Worm (Caenorhabditis elegans) whole organism, late embryonic: ENCODE measurements around the gene B0302.4.

Experiments used
- F13H6.1 ChIP-seq: sonication (generic microtip); optimal IDR thresholded peaks from 2 replicates; lab custom pipeline; 2016; ENCODE audit warnings: missing genetic modification characterization, missing compliant biosample characterization
- ceh-34 ChIP-seq: sonication (generic microtip); optimal IDR thresholded peaks from 2 replicates; lab custom pipeline; 2016; ENCODE audit warnings: mild to moderate bottlenecking, missing genetic modification characterization, missing compliant biosample characterization
- dve-1 ChIP-seq: sonication (generic microtip); optimal IDR thresholded peaks from 2 replicates; lab custom pipeline; 2017; ENCODE audit warnings: antibody characterized with exemption, mild to moderate bottlenecking, missing genetic modification characterization, missing compliant biosample characterization
- elt-2 ChIP-seq: sonication (generic microtip); optimal IDR thresholded peaks from 2 replicates; lab custom pipeline; 2016; ENCODE audit warnings: missing genetic modification reagents, missing genetic modification characterization, missing compliant biosample characterization
- fkh-10 ChIP-seq: fragments of 150-350 bp; optimal IDR thresholded peaks from 2 replicates; lab custom pipeline; 2014; ENCODE audit warnings: missing biosample characterization, missing genetic modification reagents, missing genetic modification characterization
- pha-2 ChIP-seq: sonication (generic microtip); optimal IDR thresholded peaks from 2 replicates; lab custom pipeline; 2017; ENCODE audit warnings: mild to moderate bottlenecking, missing genetic modification characterization, missing compliant biosample characterization
- tbx-2 ChIP-seq: sonication (generic microtip); optimal IDR thresholded peaks from 2 replicates; lab custom pipeline; 2016; ENCODE audit warnings: missing genetic modification characterization, missing compliant biosample characterization
- unc-42 ChIP-seq: sonication (generic microtip); optimal IDR thresholded peaks from 2 replicates; lab custom pipeline; 2016; ENCODE audit warnings: missing genotype, missing genetic modification characterization, missing compliant biosample characterization

DNA sequence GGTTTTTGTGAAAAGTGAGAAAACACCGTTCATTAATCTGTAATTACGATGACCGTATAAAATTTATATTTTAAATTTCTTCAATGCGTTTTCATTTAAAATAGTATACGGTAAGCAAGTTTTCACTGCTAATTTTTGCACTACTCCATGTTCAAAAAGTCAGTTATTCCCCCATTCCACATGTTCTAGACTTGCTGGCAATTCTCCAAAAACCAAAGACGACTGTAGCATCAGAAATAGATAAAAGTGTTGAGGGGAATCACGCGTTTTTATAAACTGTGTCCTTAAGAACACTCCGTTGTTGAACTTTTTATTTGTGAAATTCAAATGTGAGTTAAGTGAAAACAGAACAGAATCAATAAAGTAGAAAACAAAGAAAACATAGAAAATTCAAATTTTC, 40.9 kb downstream of the B0302.4 start:
- TF ChIP-seq F13H6.1 (tag; lab: Kevin White, UChicago): no peak
- no peak for TF ChIP-seq elt-2 (tag; lab: Kevin White, UChicago)
- no peak for TF ChIP-seq pha-2
- TF ChIP-seq unc-42 (tag; lab: Kevin White, UChicago): no peak
- no peak for TF ChIP-seq fkh-10 (GFP tag; lab: Kevin White, UChicago)
- no peak for TF ChIP-seq dve-1
- TF ChIP-seq tbx-2 (tag; lab: Kevin White, UChicago): no peak
- no peak for TF ChIP-seq ceh-34 (tag; lab: Kevin White, UChicago)
